Fruit fly (Drosophila melanogaster): ENCODE results near the gene CG32284.

DNA sequence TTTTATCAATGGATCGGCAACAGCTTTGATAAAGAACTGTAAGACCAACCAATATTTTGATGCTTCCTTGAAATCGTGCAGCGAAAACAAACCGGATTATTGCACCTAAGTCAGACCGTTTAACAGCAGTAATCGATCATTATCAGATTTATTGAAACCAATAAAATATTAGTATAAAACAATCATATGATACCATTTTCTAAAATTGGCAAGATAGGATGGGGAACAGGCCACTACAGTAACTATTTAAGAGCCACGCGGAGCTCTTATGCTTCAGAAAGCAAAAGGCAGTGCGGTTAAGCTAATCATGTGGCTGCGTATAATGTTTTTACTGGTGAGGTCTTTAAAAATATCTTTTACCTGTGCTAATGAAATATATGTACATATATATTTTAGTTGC, at the start of gene CG32284:
- TF ChIP-seq CG32264 (GFP tag; optimal IDR thresholded peaks at IDR 0.05) = no peak
- TF ChIP-seq Myc (optimal IDR thresholded peaks at IDR 0.05) = no peak
- no peak for TF ChIP-seq dl (GFP tag; optimal IDR thresholded peaks at IDR 0.05; ENCODE audit: insufficient read depth in 1 of 2, partially characterized antibody in 2 of 2)
- no peak for TF ChIP-seq dmrt93B (GFP tag; optimal IDR thresholded peaks at IDR 0.05)
- TF ChIP-seq Dfd (GFP tag; optimal IDR thresholded peaks at IDR 0.05) = no peak
- TF ChIP-seq foxo (GFP tag; optimal IDR thresholded peaks at IDR 0.05) = no peak
- TF ChIP-seq Abd-B (GFP tag; optimal IDR thresholded peaks at IDR 0.05) = no peak
- no peak for TF ChIP-seq CG9705 (GFP tag; optimal IDR thresholded peaks at IDR 0.05)
